Worm (Caenorhabditis elegans): ENCODE results near the gene gadr-2.

The gadr-2 gene

DNA sequence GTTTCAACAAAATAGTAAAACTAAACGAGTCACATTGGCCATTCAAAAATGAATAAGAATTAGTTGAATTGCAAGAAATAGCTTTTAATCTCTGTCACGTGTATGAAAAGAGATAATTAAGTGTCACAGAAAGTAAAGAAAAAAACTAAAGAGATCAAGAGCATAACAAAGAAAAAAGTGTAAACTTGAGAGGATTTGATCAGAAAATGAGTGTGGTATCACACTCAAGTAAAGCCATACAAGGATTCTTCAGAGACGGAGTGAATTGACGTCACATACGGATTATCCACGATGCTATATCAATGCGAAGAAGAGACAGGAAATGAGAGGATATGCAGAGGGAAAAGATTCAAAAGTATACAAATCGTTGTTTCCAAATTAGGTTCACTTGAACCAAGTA lies 15.6 kb downstream of the gadr-2 start:
- TF ChIP-seq Y56A3A.18 (GFP tag; IDR thresholded peaks at IDR 0.05) = no peak
- TF ChIP-seq tlf-1 (GFP tag; optimal IDR thresholded peaks at IDR 0.05) = no peak

DNA sequence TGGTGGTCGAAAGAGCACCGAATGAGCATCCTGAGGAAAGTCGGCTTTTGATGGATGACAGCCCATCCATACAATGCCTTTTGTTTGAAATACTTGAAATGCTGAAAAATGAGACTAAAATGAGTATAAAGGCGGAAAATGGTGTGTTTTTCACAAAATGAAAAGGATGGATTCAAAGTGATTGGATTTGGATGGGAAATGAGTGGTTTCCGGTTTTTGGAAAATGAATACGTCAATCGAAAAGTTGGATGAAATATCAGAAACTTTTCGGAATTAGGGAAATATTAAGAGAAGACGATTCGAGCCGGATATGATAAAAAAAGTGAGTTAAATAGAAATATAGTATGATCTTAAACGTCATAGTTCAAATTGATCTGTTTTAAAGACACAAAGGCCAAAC lies 17.5 kb downstream of the gadr-2 start, which contains the start of gene F38E11.6:
Gene F38E11.6, minus strand, starts transcription at position 101 of the 400 bp plus-strand sequence.
- TF ChIP-seq rpc-1 (optimal IDR thresholded peaks at IDR 0.05) (no peak), rpc-1 (tag; optimal IDR thresholded peaks at IDR 0.05) (no peak), bed-2 (GFP tag; IDR thresholded peaks at IDR 0.05) (no peak), lin-40 (tag; optimal IDR thresholded peaks at IDR 0.05) (no peak), him-1 (tag; optimal IDR thresholded peaks at IDR 0.05) (no peak), nfyb-1 (GFP tag; IDR thresholded peaks at IDR 0.05) (no peak), F23B12.7 (tag; optimal IDR thresholded peaks at IDR 0.05; ENCODE audit: insufficient read depth) (no peak), B0261.1 (tag; optimal IDR thresholded peaks at IDR 0.05) (no peak), B0035.1 (tag; optimal IDR thresholded peaks at IDR 0.05) (no peak), snpc-1.3 (tag; optimal IDR thresholded peaks at IDR 0.05; ENCODE audit: insufficient read depth) (no peak), ztf-18 (tag; optimal IDR thresholded peaks at IDR 0.05) (no peak), nhr-179 (tag; optimal IDR thresholded peaks at IDR 0.05) (no peak), gei-17 (GFP tag; optimal IDR thresholded peaks at IDR 0.05) (no peak), ztf-25 (GFP tag; IDR thresholded peaks at IDR 0.05) (no peak), dpl-1 (GFP tag; optimal IDR thresholded peaks at IDR 0.05) (no peak), mcd-1 (GFP tag; IDR thresholded peaks at IDR 0.05) (no peak), ceh-100 (GFP tag; IDR thresholded peaks at IDR 0.05) (no peak), hlh-12 (tag; optimal IDR thresholded peaks at IDR 0.05) (no peak)

DNA sequence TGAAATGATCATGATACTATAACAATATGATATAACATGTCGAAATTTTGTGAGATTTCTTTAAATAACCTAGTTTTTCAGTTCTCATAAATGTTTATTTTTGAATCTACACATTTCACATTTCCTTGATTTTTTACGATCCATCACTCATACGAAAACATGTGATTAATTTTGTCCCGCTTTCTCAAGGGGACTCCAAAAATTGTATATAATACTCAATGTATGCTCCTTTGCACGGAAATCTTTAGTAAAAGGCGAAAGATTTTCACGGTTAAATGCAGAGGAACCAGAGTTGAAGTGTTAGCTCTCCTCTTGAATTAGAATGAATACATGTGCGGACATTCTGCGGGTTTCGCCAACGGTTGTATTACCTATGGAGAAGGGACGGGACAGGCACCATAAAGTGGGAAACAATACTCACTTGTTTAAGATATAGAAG lies 20.6 kb downstream of the gadr-2 start:
- TF ChIP-seq ztf-28 (GFP tag; IDR thresholded peaks at IDR 0.05) = no peak
- TF ChIP-seq nhr-80 (tag; optimal IDR thresholded peaks at IDR 0.05) = no peak
- TF ChIP-seq B0019.2 (GFP tag; conservative IDR thresholded peaks at IDR 0.05) = 0 out of 2 replicates have a peak, but pooled peaks have one; percentile 16
- no peak for TF ChIP-seq mes-4 (tag; optimal IDR thresholded peaks at IDR 0.05)
- peak; percentile 81 for TF ChIP-seq snpc-1.3 (tag; optimal IDR thresholded peaks at IDR 0.05; ENCODE audit: insufficient read depth)
- peak; percentile 84 for TF ChIP-seq him-1 (tag; optimal IDR thresholded peaks at IDR 0.05)
- peak; percentile 88 for TF ChIP-seq F49E8.2 (tag; optimal IDR thresholded peaks at IDR 0.05; ENCODE audit: insufficient read depth)
- no peak for TF ChIP-seq B0336.3 (GFP tag; IDR thresholded peaks at IDR 0.05)
- no peak for TF ChIP-seq dox-1 (GFP tag; IDR thresholded peaks at IDR 0.05)
- TF ChIP-seq let-607 (tag; optimal IDR thresholded peaks at IDR 0.05) = no peak
- TF ChIP-seq ztf-6 (GFP tag; IDR thresholded peaks at IDR 0.05) = no peak
- no peak for TF ChIP-seq nhr-27 (tag; optimal IDR thresholded peaks at IDR 0.05)
- TF ChIP-seq zfh-2 (GFP tag; conservative IDR thresholded peaks at IDR 0.05) = no peak
- TF ChIP-seq lir-1 (GFP tag; conservative IDR thresholded peaks at IDR 0.05) = no peak
- no peak for TF ChIP-seq athp-1 (tag; optimal IDR thresholded peaks at IDR 0.05)
- TF ChIP-seq D2030.7 (GFP tag; IDR thresholded peaks at IDR 0.05) = peak; percentile 82
- TF ChIP-seq Y56A3A.18 (GFP tag; IDR thresholded peaks at IDR 0.05) = no peak
- no peak for TF ChIP-seq unc-130 (GFP tag; optimal IDR thresholded peaks at IDR 0.05)
- no peak for TF ChIP-seq F52B5.7 (tag; optimal IDR thresholded peaks at IDR 0.05)
- no peak for TF ChIP-seq B0261.1 (tag; optimal IDR thresholded peaks at IDR 0.05)
- TF ChIP-seq ceh-100 (GFP tag; IDR thresholded peaks at IDR 0.05) = no peak
- no peak for TF ChIP-seq ztf-3 (GFP tag; optimal IDR thresholded peaks at IDR 0.05)
- TF ChIP-seq attf-3 (GFP tag; conservative IDR thresholded peaks at IDR 0.05) = 0 out of 2 replicates have a peak, but pooled peaks have one; percentile 14
- no peak for TF ChIP-seq hrde-1 (tag; optimal IDR thresholded peaks at IDR 0.05; ENCODE audit: borderline replicate concordance)
- no peak for TF ChIP-seq die-1 (tag; optimal IDR thresholded peaks at IDR 0.05)
- 0 out of 2 replicates have a peak, but pooled peaks have one; percentile 41 for TF ChIP-seq ekl-4 (GFP tag; IDR thresholded peaks at IDR 0.05)
- TF ChIP-seq rcor-1 (GFP tag; IDR thresholded peaks at IDR 0.05) = peak; percentile 41; the same call in 1 of the 2 replicates
- TF ChIP-seq gei-17 (GFP tag; optimal IDR thresholded peaks at IDR 0.05) = no peak
- no peak for TF ChIP-seq F55B11.4 (tag; optimal IDR thresholded peaks at IDR 0.05; ENCODE audit: borderline replicate concordance, insufficient read depth)
- no peak for TF ChIP-seq lin-54 (GFP tag; optimal IDR thresholded peaks at IDR 0.05)
- no peak for TF ChIP-seq rpc-1 (optimal IDR thresholded peaks at IDR 0.05)
- TF ChIP-seq rpc-1 (tag; optimal IDR thresholded peaks at IDR 0.05) = peak; percentile 9
- no peak for TF ChIP-seq hlh-12 (tag; optimal IDR thresholded peaks at IDR 0.05)

All from whole organism, young adult.